Worm (Caenorhabditis elegans): ENCODE measurements around the gene lpd-7.

Gene lpd-7

ce11 chrIII:7558658-7559057 is 14.5 kb upstream of the lpd-7 start:
- TF ChIP-seq mbf-1 (tag; optimal IDR thresholded peaks at IDR 0.05) (no peak), unc-55 (GFP tag; optimal IDR thresholded peaks at IDR 0.05) (no peak), fos-1 (tag; optimal IDR thresholded peaks at IDR 0.05) (no peak), C34F6.9 (tag; optimal IDR thresholded peaks at IDR 0.05) (no peak), nhr-77 (tag; optimal IDR thresholded peaks at IDR 0.05) (no peak), elt-1 (tag; optimal IDR thresholded peaks at IDR 0.05) (no peak), ztf-4 (tag; optimal IDR thresholded peaks at IDR 0.05) (no peak), nhr-25 (tag; optimal IDR thresholded peaks at IDR 0.05) (no peak), sma-9 (GFP tag; optimal IDR thresholded peaks at IDR 0.05) (no peak), sma-9 (tag; optimal IDR thresholded peaks at IDR 0.05) (no peak), mdl-1 (tag; optimal IDR thresholded peaks at IDR 0.05) (no peak), crh-2 (tag; optimal IDR thresholded peaks at IDR 0.05) (no peak), nhr-12 (tag; optimal IDR thresholded peaks at IDR 0.05) (no peak), ceh-16 (tag; optimal IDR thresholded peaks at IDR 0.05) (no peak), peb-1 (tag; optimal IDR thresholded peaks at IDR 0.05) (no peak)

- TF ChIP-seq C34F6.9 (tag; optimal IDR thresholded peaks at IDR 0.05) (peak; percentile 19), snpc-4 (tag; optimal IDR thresholded peaks at IDR 0.05) (no peak), unc-62 (GFP tag; optimal IDR thresholded peaks at IDR 0.05) (peak; percentile 78), lin-13 (GFP tag; optimal IDR thresholded peaks at IDR 0.05) (no peak), egl-27 (tag; optimal IDR thresholded peaks at IDR 0.05) (peak; percentile 32), unc-55 (GFP tag; optimal IDR thresholded peaks at IDR 0.05) (peak; percentile 22), gmeb-1 (tag; optimal IDR thresholded peaks at IDR 0.05) (no peak), Y55F3AM.14 (GFP tag; optimal IDR thresholded peaks at IDR 0.05) (no peak), skn-1 (tag; optimal IDR thresholded peaks at IDR 0.05) (no peak), nhr-10 (tag; optimal IDR thresholded peaks at IDR 0.05) (no peak), lin-39 (tag; optimal IDR thresholded peaks at IDR 0.05) (peak; percentile 52), nhr-25 (tag; optimal IDR thresholded peaks at IDR 0.05) (no peak), lsy-2 (tag; optimal IDR thresholded peaks at IDR 0.05) (peak in 1 of 2 experiments; percentile 42), nhr-21 (tag; optimal IDR thresholded peaks at IDR 0.05) (no peak), sem-4 (tag; optimal IDR thresholded peaks at IDR 0.05) (no peak), nhr-6 (tag; optimal IDR thresholded peaks at IDR 0.05) (no peak), nhr-12 (tag; optimal IDR thresholded peaks at IDR 0.05) (no peak), zag-1 (tag; optimal IDR thresholded peaks at IDR 0.05) (peak; percentile 18), sma-9 (GFP tag; optimal IDR thresholded peaks at IDR 0.05) (peak; percentile 45), sma-9 (tag; optimal IDR thresholded peaks at IDR 0.05) (no peak), peb-1 (tag; optimal IDR thresholded peaks at IDR 0.05) (no peak), ceh-16 (tag; optimal IDR thresholded peaks at IDR 0.05) (no peak), crh-2 (tag; optimal IDR thresholded peaks at IDR 0.05) (no peak), F13H6.1 (tag; optimal IDR thresholded peaks at IDR 0.05) (peak; percentile 68), nhr-129 (tag; optimal IDR thresholded peaks at IDR 0.05) (peak; percentile 64), mab-5 (tag; optimal IDR thresholded peaks at IDR 0.05) (peak; percentile 18)
Measured at ce11 chrIII:7559869-7560268, 13.3 kb upstream of the lpd-7 start.

ce11 chrIII:7561872-7562271 is 11.3 kb upstream of the lpd-7 start, which contains the start of gene lgc-12:
Gene lgc-12, plus strand, starts transcription at chrIII:7562172.
- TF ChIP-seq ztf-1 (GFP tag; conservative IDR thresholded peaks at IDR 0.05) (no peak), Y55F3AM.14 (GFP tag; optimal IDR thresholded peaks at IDR 0.05) (no peak), nhr-129 (tag; optimal IDR thresholded peaks at IDR 0.05) (no peak), ZK546.5 (tag; optimal IDR thresholded peaks at IDR 0.05) (no peak), ama-1 (optimal IDR thresholded peaks at IDR 0.05) (no peak), snpc-4 (tag; optimal IDR thresholded peaks at IDR 0.05) (no peak), mbf-1 (tag; optimal IDR thresholded peaks at IDR 0.05) (no peak), sma-9 (GFP tag; optimal IDR thresholded peaks at IDR 0.05) (no peak), sma-9 (tag; optimal IDR thresholded peaks at IDR 0.05) (no peak), nhr-12 (tag; optimal IDR thresholded peaks at IDR 0.05) (no peak), zag-1 (tag; optimal IDR thresholded peaks at IDR 0.05) (no peak), ztf-11 (tag; optimal IDR thresholded peaks at IDR 0.05) (no peak), unc-55 (GFP tag; optimal IDR thresholded peaks at IDR 0.05) (no peak), ceh-82 (tag; optimal IDR thresholded peaks at IDR 0.05) (no peak), skn-1 (tag; optimal IDR thresholded peaks at IDR 0.05) (no peak), nhr-77 (tag; optimal IDR thresholded peaks at IDR 0.05) (no peak)

ce11 chrIII:7565247-7565646 is 7.9 kb upstream of the lpd-7 start, which contains the start of gene ttr-8:
Gene ttr-8, minus strand, starts transcription at chrIII:7565347.
- TF ChIP-seq peb-1 (tag; optimal IDR thresholded peaks at IDR 0.05) (no peak), ceh-82 (tag; optimal IDR thresholded peaks at IDR 0.05) (no peak), elt-1 (tag; optimal IDR thresholded peaks at IDR 0.05) (no peak), Y55F3AM.14 (GFP tag; optimal IDR thresholded peaks at IDR 0.05) (no peak), crh-2 (tag; optimal IDR thresholded peaks at IDR 0.05) (no peak), lin-13 (GFP tag; optimal IDR thresholded peaks at IDR 0.05) (no peak), lsy-2 (tag; optimal IDR thresholded peaks at IDR 0.05) (no peak), mbf-1 (tag; optimal IDR thresholded peaks at IDR 0.05) (no peak), lin-11 (tag; optimal IDR thresholded peaks at IDR 0.05) (no peak), sem-4 (tag; optimal IDR thresholded peaks at IDR 0.05) (no peak), sma-9 (GFP tag; optimal IDR thresholded peaks at IDR 0.05) (no peak), sma-9 (tag; optimal IDR thresholded peaks at IDR 0.05) (no peak), sma-3 (GFP tag; optimal IDR thresholded peaks at IDR 0.05) (no peak), nhr-21 (tag; optimal IDR thresholded peaks at IDR 0.05) (no peak), nhr-25 (tag; optimal IDR thresholded peaks at IDR 0.05) (no peak), blmp-1 (tag; optimal IDR thresholded peaks at IDR 0.05; ENCODE audit: insufficient read depth) (no peak), ztf-1 (GFP tag; conservative IDR thresholded peaks at IDR 0.05) (no peak), unc-62 (GFP tag; optimal IDR thresholded peaks at IDR 0.05) (no peak), zag-1 (tag; optimal IDR thresholded peaks at IDR 0.05) (no peak), nhr-6 (tag; optimal IDR thresholded peaks at IDR 0.05) (no peak), aly-2 (tag; optimal IDR thresholded peaks at IDR 0.05) (no peak)

Data from whole organism, L2 larva.